Worm (Caenorhabditis elegans) whole organism, late embryonic: ENCODE measurements around the gene spp-7.

Experiments used
- C08G9.2 ChIP-seq: sonication (generic microtip); optimal IDR thresholded peaks from 2 replicates; lab custom pipeline; 2016; ENCODE audit warnings: mild to moderate bottlenecking, missing genetic modification characterization, moderate library complexity, missing compliant biosample characterization
- Y22D7AL.16 ChIP-seq: sonication (generic microtip); optimal IDR thresholded peaks from 2 replicates; lab custom pipeline; 2016; ENCODE audit warnings: missing genetic modification characterization, missing compliant biosample characterization
- ceh-2 ChIP-seq: sonication (generic microtip); optimal IDR thresholded peaks from 2 replicates; lab custom pipeline; 2016; ENCODE audit warnings: missing genotype, missing genetic modification characterization, missing compliant biosample characterization
- elt-2 ChIP-seq: sonication (generic microtip); optimal IDR thresholded peaks from 2 replicates; lab custom pipeline; 2016; ENCODE audit warnings: missing genetic modification reagents, missing genetic modification characterization, missing compliant biosample characterization
- hlh-30 ChIP-seq: sonication (generic microtip); optimal IDR thresholded peaks from 2 replicates; lab custom pipeline; 2017; ENCODE audit warnings: antibody characterized with exemption, missing genetic modification characterization, missing compliant biosample characterization; ENCODE audit not compliant: insufficient read depth
- lim-6 ChIP-seq: sonication (generic microtip); optimal IDR thresholded peaks from 2 replicates; lab custom pipeline; 2016; ENCODE audit warnings: missing genetic modification characterization, missing compliant biosample characterization
- nfya-1 ChIP-seq: sonication (generic microtip); optimal IDR thresholded peaks from 2 replicates; lab custom pipeline; 2017; ENCODE audit warnings: missing genetic modification characterization, mild to moderate bottlenecking, missing compliant biosample characterization, antibody characterized with exemption, moderate library complexity
- pha-4 ChIP-seq: fragments of 150-350 bp; optimal IDR thresholded peaks from 2 replicates; lab custom pipeline; 2018; ENCODE audit warnings: missing biosample characterization, missing genetic modification reagents, missing genetic modification characterization
- pqm-1 ChIP-seq: sonication (generic microtip); optimal IDR thresholded peaks from 2 replicates; lab custom pipeline; 2016; ENCODE audit warnings: missing genetic modification characterization, missing compliant biosample characterization
- sox-4 ChIP-seq: sonication (generic microtip); optimal IDR thresholded peaks from 2 replicates; lab custom pipeline; 2017; ENCODE audit warnings: mild to moderate bottlenecking, missing genetic modification characterization, inconsistent platforms, missing compliant biosample characterization

DNA sequence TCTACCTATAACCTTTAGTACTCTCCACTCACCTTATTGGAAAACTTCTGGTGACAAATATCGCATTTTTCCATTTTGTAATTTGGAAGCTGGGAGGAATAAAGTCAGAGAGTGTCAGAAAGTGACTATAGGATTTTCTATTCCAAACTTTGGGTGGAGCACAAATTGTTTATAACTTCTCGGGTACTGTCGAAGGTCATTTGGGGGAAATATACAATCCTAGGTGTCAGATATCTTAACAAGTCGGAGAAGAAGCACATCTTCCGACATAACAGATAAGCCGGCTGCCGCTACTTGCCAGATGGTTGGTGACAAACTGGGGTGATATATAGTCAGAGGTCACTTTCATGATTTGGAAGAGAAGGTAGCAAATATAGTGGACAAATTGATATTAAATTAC is 3.5 kb upstream of the spp-7 start, which contains the start of gene ehn-3:
- TF ChIP-seq sox-4 (tag; lab: Kevin White, UChicago) (no peak), Y22D7AL.16 (tag; lab: Kevin White, UChicago) (no peak), C08G9.2 (tag; lab: Kevin White, UChicago) (no peak), pqm-1 (tag; lab: Kevin White, UChicago) (no peak), elt-2 (tag; lab: Kevin White, UChicago) (no peak), nfya-1 (tag; lab: Kevin White, UChicago) (no peak), ceh-2 (tag; lab: Kevin White, UChicago) (no peak), pha-4 (tag; lab: Kevin White, UChicago) (no peak), lim-6 (tag; lab: Kevin White, UChicago) (no peak), hlh-30 (tag; lab: Kevin White, UChicago) (no peak)
